Fruit fly (Drosophila melanogaster) whole organism, wandering third instar larva: ENCODE results near the gene mad2.

Experiments used
- Abd-B ChIP-seq: fragments of >200 bp; optimal IDR thresholded peaks from 2 replicates; lab custom pipeline; 2017; ENCODE audit warnings: missing biosample characterization, missing genetic modification characterization
- CG32264 ChIP-seq: fragments of 200-800 bp; sonication (Bioruptor generic); optimal IDR thresholded peaks from 2 replicates; lab custom pipeline; 2016; ENCODE audit warnings: missing biosample characterization, missing genetic modification characterization
- CG9705 ChIP-seq: fragments of 200-800 bp; sonication (Bioruptor generic); optimal IDR thresholded peaks from 2 replicates; lab custom pipeline; 2018; ENCODE audit warnings: missing biosample characterization, mild to moderate bottlenecking, missing genetic modification characterization
- CrebA ChIP-seq: fragments of 200-800 bp; sonication (Bioruptor generic); optimal IDR thresholded peaks from 2 replicates; lab custom pipeline; 2016; ENCODE audit warnings: missing biosample characterization, mild to moderate bottlenecking, missing genetic modification characterization, borderline replicate concordance
- Dfd ChIP-seq: fragments of >200 bp; optimal IDR thresholded peaks from 2 replicates; lab custom pipeline; 2017; ENCODE audit warnings: missing biosample characterization, missing genetic modification characterization
- Dif ChIP-seq: fragments of 200-275, 200-300 bp; sonication (Bioruptor generic); optimal IDR thresholded peaks from 2 replicates; lab custom pipeline; 2018; ENCODE audit warnings: missing biosample characterization, missing genetic modification characterization; ENCODE audit not compliant: partially characterized antibody
- GATAd ChIP-seq: sonication (Bioruptor generic); optimal IDR thresholded peaks from 2 replicates; lab custom pipeline; 2016; ENCODE audit warnings: missing biosample characterization, missing genetic modification characterization
- HLH106 ChIP-seq: fragments of 200-800 bp; optimal IDR thresholded peaks from 3 replicates; lab custom pipeline; 2019; ENCODE audit warnings: missing biosample characterization, mild to moderate bottlenecking, missing genetic modification characterization, moderate library complexity
- Hnf4 ChIP-seq: fragments of 200-800 bp; sonication (Bioruptor generic); optimal IDR thresholded peaks from 2 replicates; lab custom pipeline; 2016; ENCODE audit warnings: missing biosample characterization, mild to moderate bottlenecking, missing genetic modification characterization
- Hr78 ChIP-seq: fragments of >200 bp; optimal IDR thresholded peaks from 2 replicates; lab custom pipeline; 2017; ENCODE audit warnings: missing biosample characterization, missing genetic modification characterization
- Hr83 ChIP-seq: fragments of 200-300 bp; sonication (Bioruptor generic); optimal IDR thresholded peaks from 2 replicates; lab custom pipeline; 2016; ENCODE audit warnings: missing biosample characterization, mild to moderate bottlenecking, missing genetic modification characterization, moderate library complexity; ENCODE audit not compliant: poor library complexity, severe bottlenecking
- Jra ChIP-seq: sonication (Bioruptor generic); optimal IDR thresholded peaks from 2 replicates; lab custom pipeline; 2016; ENCODE audit warnings: missing biosample characterization, missing genetic modification characterization
- Myc ChIP-seq: fragments of >200 bp; optimal IDR thresholded peaks from 2 replicates; lab custom pipeline; 2017
- N ChIP-seq: fragments of >200 bp; optimal IDR thresholded peaks from 2 replicates; lab custom pipeline; 2018; ENCODE audit warnings: missing biosample characterization, missing external identifiers, missing genetic modification characterization
- OdsH ChIP-seq: fragments of 200-800 bp; sonication (Bioruptor generic); optimal IDR thresholded peaks from 2 replicates; lab custom pipeline; 2016; ENCODE audit warnings: missing biosample characterization, mild to moderate bottlenecking, missing genetic modification characterization
- Rel ChIP-seq, 2 experiments: fragments of 200-800 bp; sonication (Bioruptor generic) in 1 of 2; optimal IDR thresholded peaks; 2 replicates in 1 of 2; 3 replicates in 1 of 2; lab custom pipeline; 2016 to 2019; ENCODE audit warnings: mild to moderate bottlenecking in 2 of 2, missing biosample characterization in 2 of 2, missing genetic modification characterization in 2 of 2, moderate library complexity in 1 of 2
- Sp1 ChIP-seq: fragments of 200-800 bp; sonication (Bioruptor generic); optimal IDR thresholded peaks from 3 replicates; lab custom pipeline; 2019; ENCODE audit warnings: missing biosample characterization, mild to moderate bottlenecking, missing genetic modification characterization, moderate library complexity
- Vsx2 ChIP-seq: fragments of 200-300, 225-300 bp; sonication (Bioruptor generic); optimal IDR thresholded peaks from 2 replicates; lab custom pipeline; 2018; ENCODE audit warnings: missing biosample characterization, missing genetic modification characterization; ENCODE audit not compliant: partially characterized antibody
- br ChIP-seq: fragments of 200-800 bp; sonication (Bioruptor generic); optimal IDR thresholded peaks from 2 replicates; lab custom pipeline; 2016; ENCODE audit warnings: missing biosample characterization, missing genetic modification characterization
- dmrt93B ChIP-seq: fragments of 200-800 bp; sonication (Bioruptor generic); optimal IDR thresholded peaks from 2 replicates; lab custom pipeline; 2018; ENCODE audit warnings: missing biosample characterization, mild to moderate bottlenecking, missing genetic modification characterization
- foxo ChIP-seq, 2 experiments: fragments of 200-800 bp; sonication (Bioruptor generic); optimal IDR thresholded peaks; 2 replicates in 1 of 2; 3 replicates in 1 of 2; lab custom pipeline; 2016 to 2017; ENCODE audit warnings: missing biosample characterization in 2 of 2, missing genetic modification characterization in 2 of 2
- h ChIP-seq: fragments of 200-800 bp; sonication (Bioruptor generic); optimal IDR thresholded peaks from 3 replicates; lab custom pipeline; 2016; ENCODE audit warnings: missing biosample characterization, mild to moderate bottlenecking, missing genetic modification characterization
- jim ChIP-seq: fragments of 175-275, 200-325 bp; sonication (Bioruptor generic); optimal IDR thresholded peaks from 2 replicates; lab custom pipeline; 2016; ENCODE audit warnings: missing biosample characterization, mild to moderate bottlenecking, missing genetic modification characterization
- lola ChIP-seq: fragments of >200 bp; optimal IDR thresholded peaks from 2 replicates; lab custom pipeline; 2017; ENCODE audit warnings: missing biosample characterization, missing genetic modification characterization
- pan ChIP-seq: fragments of >200 bp; optimal IDR thresholded peaks from 2 replicates; lab custom pipeline; 2017
- psq ChIP-seq: fragments of 200-800 bp; sonication (Bioruptor generic); optimal IDR thresholded peaks from 3 replicates; lab custom pipeline; 2017; ENCODE audit warnings: missing biosample characterization, mild to moderate bottlenecking, missing genetic modification characterization, moderate library complexity
- rgr ChIP-seq: fragments of 200-800 bp; sonication (Bioruptor generic); optimal IDR thresholded peaks from 3 replicates; lab custom pipeline; 2016; ENCODE audit warnings: missing biosample characterization, mild to moderate bottlenecking, missing genetic modification characterization
- sage ChIP-seq: fragments of 200-800 bp; sonication (Bioruptor generic); optimal IDR thresholded peaks from 2 replicates; lab custom pipeline; 2016; ENCODE audit warnings: missing biosample characterization, mild to moderate bottlenecking, missing genetic modification characterization
- sv ChIP-seq: fragments of 200-800 bp; sonication (Bioruptor generic); optimal IDR thresholded peaks from 3 replicates; lab custom pipeline; 2016; ENCODE audit warnings: missing biosample characterization, missing genetic modification characterization
- tai ChIP-seq: sonication (Bioruptor generic); optimal IDR thresholded peaks from 2 replicates; lab custom pipeline; 2016; ENCODE audit warnings: missing biosample characterization, missing genetic modification characterization
- woc ChIP-seq: sonication (Bioruptor generic); optimal IDR thresholded peaks from 2 replicates; lab custom pipeline; 2016; ENCODE audit warnings: missing biosample characterization, mild to moderate bottlenecking, missing genetic modification characterization

Gene mad2

dm6 chr3L:5770113-5770798 lies 42.6 kb downstream of the mad2 start:
- TF ChIP-seq CG9705, result peak; percentile 15
- TF ChIP-seq pan, result no peak
- no peak for TF ChIP-seq Abd-B (GFP tag; lab: Kevin White, UChicago)
- TF ChIP-seq jim (GFP tag; lab: Kevin White, UChicago), result peak; percentile 41
- TF ChIP-seq tai, result no peak
- TF ChIP-seq Dif, result peak; percentile 8
- TF ChIP-seq psq (GFP tag; lab: Kevin White, UChicago), result peak; percentile 95
- no peak for TF ChIP-seq Rel (GFP tag; optimal IDR thresholded peaks at IDR 0.05; lab: Kevin White, UChicago)
- TF ChIP-seq Rel (tag; optimal IDR thresholded peaks at IDR 0.05; lab: Kevin White, UChicago), result peak; percentile 95
- peak; percentile 9 for TF ChIP-seq HLH106 (tag; lab: Kevin White, UChicago)
- TF ChIP-seq Sp1 (GFP tag; lab: Kevin White, UChicago), result peak; percentile 60

DNA sequence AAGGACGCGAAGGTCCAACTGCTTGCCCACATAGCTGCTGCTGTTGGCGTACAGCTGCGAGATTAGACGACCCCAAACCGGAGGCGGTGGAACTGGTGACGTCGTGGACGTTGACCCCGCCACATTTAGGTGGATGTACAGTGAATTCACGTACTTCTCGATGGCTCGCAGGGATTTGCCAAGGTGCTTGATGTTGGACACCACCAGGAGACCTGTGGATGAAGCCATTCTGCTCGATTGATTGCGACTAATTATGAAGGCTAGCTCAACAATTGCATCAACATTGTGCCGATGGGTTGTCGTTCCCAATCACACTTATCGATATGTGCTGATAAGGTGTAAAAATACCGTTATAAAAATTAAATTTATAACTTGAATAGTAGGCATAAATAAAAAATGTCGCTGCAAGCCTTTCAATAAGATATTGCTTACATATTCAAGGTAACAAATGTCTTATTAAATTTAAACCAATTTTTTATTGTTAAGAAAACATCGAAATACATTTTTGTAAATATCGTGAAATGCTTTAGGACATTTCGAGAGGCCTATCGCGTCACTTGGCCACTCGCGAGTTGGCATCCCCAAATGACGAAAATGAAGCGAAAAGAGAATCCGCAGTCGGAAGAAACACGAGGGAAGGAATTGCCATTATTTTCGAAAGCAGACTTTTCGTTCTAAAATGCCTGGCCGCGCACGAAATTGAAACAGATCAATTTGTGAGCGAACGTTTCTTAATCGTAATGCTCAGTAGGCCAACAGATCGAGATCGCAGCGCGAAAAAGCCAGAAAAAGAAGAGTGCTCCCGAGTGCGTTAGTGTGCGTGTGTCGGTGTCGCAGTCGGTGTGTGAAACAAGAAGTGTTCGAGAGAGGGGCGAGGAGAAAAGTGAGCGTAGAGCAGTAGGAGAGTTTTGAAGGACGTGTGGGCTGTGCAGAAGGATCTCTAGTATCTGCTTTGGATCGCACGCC lies 44.1 kb downstream of the mad2 start, which contains the start of the genes Ppat-Dpck and scny:
Ppat-Dpck (minus strand) TSS at position 263 of the 966 bp plus-strand sequence.
scny (plus strand) TSS at position 471 of the 966 bp plus-strand sequence.
- TF ChIP-seq h (GFP tag; lab: Kevin White, UChicago) (peak; percentile 57), sv (no peak), tai (no peak), Hr83 (GFP tag; lab: Kevin White, UChicago) (peak; percentile 18), N (peak; percentile 49), psq (GFP tag; lab: Kevin White, UChicago) (peak; percentile 99), foxo (GFP tag; optimal IDR thresholded peaks at IDR 0.05; lab: Kevin White, UChicago) (peak in 1 of 2 experiments; percentile 43), HLH106 (tag; lab: Kevin White, UChicago) (peak; percentile 13), CrebA (GFP tag; lab: Kevin White, UChicago) (no peak), OdsH (GFP tag; lab: Kevin White, UChicago) (peak; percentile 1), Rel (GFP tag; optimal IDR thresholded peaks at IDR 0.05; lab: Kevin White, UChicago) (no peak), Rel (tag; optimal IDR thresholded peaks at IDR 0.05; lab: Kevin White, UChicago) (peak; percentile 21), Sp1 (GFP tag; lab: Kevin White, UChicago) (peak; percentile 33), CG32264 (GFP tag; lab: Kevin White, UChicago) (no peak), Jra (GFP tag; lab: Kevin White, UChicago) (peak; percentile 76), CG9705 (no peak), rgr (peak; percentile 35), woc (GFP tag; lab: Kevin White, UChicago) (no peak)
- TF ChIP-seq, all 38 proteins: peak for 11

dm6 chr3L:5765844-5766200 lies 47.1 kb downstream of the mad2 start, which contains the start of gene Txl:
Gene Txl, plus strand, starts transcription at chr3L:5765846.
- no peak for TF ChIP-seq jim (GFP tag; lab: Kevin White, UChicago)
- TF ChIP-seq Dfd (GFP tag; lab: Kevin White, UChicago), result no peak
- TF ChIP-seq Myc (lab: Kevin White, UChicago), result no peak
- no peak for TF ChIP-seq Hnf4 (GFP tag; lab: Kevin White, UChicago)
- no peak for TF ChIP-seq sage (GFP tag; lab: Kevin White, UChicago)
- TF ChIP-seq CrebA (GFP tag; lab: Kevin White, UChicago), result no peak
- TF ChIP-seq CG9705, result no peak
- TF ChIP-seq sv, result no peak
- no peak for TF ChIP-seq pan
- no peak for TF ChIP-seq Vsx2
- TF ChIP-seq Hr78, result no peak
- TF ChIP-seq N, result no peak
- no peak for TF ChIP-seq dmrt93B (GFP tag; lab: Kevin White, UChicago)
- no peak for TF ChIP-seq Hr83 (GFP tag; lab: Kevin White, UChicago)
- TF ChIP-seq br (GFP tag; lab: Kevin White, UChicago), result no peak
- no peak for TF ChIP-seq GATAd (GFP tag; lab: Kevin White, UChicago)
- TF ChIP-seq Sp1 (GFP tag; lab: Kevin White, UChicago), result no peak
- no peak for TF ChIP-seq rgr
- TF ChIP-seq lola, result no peak
- TF ChIP-seq Dif, result no peak
